Fruit fly (Drosophila melanogaster): ENCODE measurements around the gene CG5888.

Gene CG5888

DNA sequence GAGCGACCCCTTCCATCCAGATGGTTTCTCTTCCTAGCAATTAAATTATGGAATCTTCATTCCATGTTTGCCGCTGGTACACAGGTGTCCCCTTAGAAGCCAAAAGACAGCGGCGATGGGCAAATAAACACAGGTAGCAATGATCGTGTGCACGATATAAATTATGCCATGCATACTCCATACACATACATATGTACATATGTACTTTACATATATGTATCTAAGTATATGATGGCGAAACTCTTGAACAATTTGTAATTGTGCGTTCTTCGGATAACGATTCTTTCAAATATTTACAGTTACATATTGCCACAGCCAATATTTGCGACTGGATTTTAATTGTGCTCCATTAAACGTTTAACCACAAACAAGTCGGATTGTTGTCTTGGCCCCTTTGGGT lies 28.2 kb upstream of the CG5888 start (continued):
- peak; percentile 27 for TF ChIP-seq CG18619 (GFP tag; optimal IDR thresholded peaks at IDR 0.05)
- TF ChIP-seq CG12104 (GFP tag; optimal IDR thresholded peaks at IDR 0.05) = peak; percentile 31
- TF ChIP-seq CG12391 (tag; optimal IDR thresholded peaks at IDR 0.05) = peak; percentile 33
- TF ChIP-seq zen (tag; optimal IDR thresholded peaks at IDR 0.05) = peak; percentile 23
- TF ChIP-seq grau (tag; optimal IDR thresholded peaks at IDR 0.05) = peak; percentile 36
- peak; percentile 61 for TF ChIP-seq gem (tag; optimal IDR thresholded peaks at IDR 0.05)
- TF ChIP-seq NC2β (GFP tag; optimal IDR thresholded peaks at IDR 0.05) = no peak
- peak; percentile 12 for TF ChIP-seq CG1647 (GFP tag; optimal IDR thresholded peaks at IDR 0.05)
- TF ChIP-seq CG6254 (GFP tag; optimal IDR thresholded peaks at IDR 0.05) = no peak
- peak; percentile 57 for TF ChIP-seq PHDP (tag; optimal IDR thresholded peaks at IDR 0.05)
- no peak for TF ChIP-seq chn (GFP tag; optimal IDR thresholded peaks at IDR 0.05)
- peak; percentile 31 for TF ChIP-seq CG7745 (tag; optimal IDR thresholded peaks at IDR 0.05)
- peak; percentile 29 for TF ChIP-seq CG2875 (GFP tag; optimal IDR thresholded peaks at IDR 0.05)
- no peak for TF ChIP-seq CG3995 (GFP tag; optimal IDR thresholded peaks at IDR 0.05)
- peak; percentile 32 for TF ChIP-seq dmrt99B (tag; optimal IDR thresholded peaks at IDR 0.05)
- TF ChIP-seq CG12769 (tag; optimal IDR thresholded peaks at IDR 0.05) = peak; percentile 38
- TF ChIP-seq CG9727 (GFP tag; optimal IDR thresholded peaks at IDR 0.05) = peak; percentile 47
- TF ChIP-seq CG15479 (GFP tag; optimal IDR thresholded peaks at IDR 0.05) = peak; percentile 26
- TF ChIP-seq hth (optimal IDR thresholded peaks at IDR 0.05) = no peak
- TF ChIP-seq CG17361 (GFP tag; IDR thresholded peaks at IDR 0.05) = peak; percentile 63; the same call in 2 of the 3 replicates
- TF ChIP-seq CG1529 (GFP tag; optimal IDR thresholded peaks at IDR 0.05) = peak; percentile 16
- no peak for TF ChIP-seq yki (optimal IDR thresholded peaks at IDR 0.05)
- peak in 1 of 3 experiments; percentile 58 for TF ChIP-seq lola (GFP tag; optimal IDR thresholded peaks at IDR 0.05)
- peak; percentile 31 for TF ChIP-seq Camta (GFP tag; optimal IDR thresholded peaks at IDR 0.05)
- TF ChIP-seq CG12659 (GFP tag; optimal IDR thresholded peaks at IDR 0.05) = peak; percentile 14
- peak; percentile 32 for TF ChIP-seq trh (GFP tag; optimal IDR thresholded peaks at IDR 0.05)
- TF ChIP-seq CG8089 (GFP tag; optimal IDR thresholded peaks at IDR 0.05) = peak; percentile 37
- TF ChIP-seq CG10209 (GFP tag; optimal IDR thresholded peaks at IDR 0.05) = peak; percentile 53
- TF ChIP-seq hkb (optimal IDR thresholded peaks at IDR 0.05) = no peak
- peak; percentile 38; the same call in 1 of the 2 replicates for TF ChIP-seq hkb (GFP tag; IDR thresholded peaks at IDR 0.05)
- TF ChIP-seq D (optimal IDR thresholded peaks at IDR 0.05) = no peak
- TF ChIP-seq D (GFP tag; optimal IDR thresholded peaks at IDR 0.05) = peak; percentile 16
- peak; percentile 2 for TF ChIP-seq CG7987 (GFP tag; optimal IDR thresholded peaks at IDR 0.05)
- no peak for TF ChIP-seq slbo (GFP tag; IDR thresholded peaks at IDR 0.05)
- no peak for TF ChIP-seq HmgD (GFP tag; optimal IDR thresholded peaks at IDR 0.05)
- no peak for TF ChIP-seq slp2 (GFP tag; optimal IDR thresholded peaks at IDR 0.05)
- TF ChIP-seq CG8290 (GFP tag; optimal IDR thresholded peaks at IDR 0.05) = no peak
- TF ChIP-seq CG8290 (tag; optimal IDR thresholded peaks at IDR 0.05) = no peak
- peak; percentile 12 for TF ChIP-seq Hmr (GFP tag; optimal IDR thresholded peaks at IDR 0.05)
- TF ChIP-seq CG2202 (tag; optimal IDR thresholded peaks at IDR 0.05) = peak; percentile 70
- no peak for TF ChIP-seq ash1 (GFP tag; optimal IDR thresholded peaks at IDR 0.05)
- TF ChIP-seq CG10321 (GFP tag; IDR thresholded peaks at IDR 0.05) = no peak
- TF ChIP-seq Kr (GFP tag; optimal IDR thresholded peaks at IDR 0.05) = peak; percentile 33
- TF ChIP-seq CG6813 (GFP tag; optimal IDR thresholded peaks at IDR 0.05) = peak; percentile 58
- peak; percentile 34 for TF ChIP-seq CG1233 (GFP tag; optimal IDR thresholded peaks at IDR 0.05)
- peak; percentile 19 for TF ChIP-seq CG4424 (GFP tag; optimal IDR thresholded peaks at IDR 0.05)
- no peak for TF ChIP-seq cwo (GFP tag; optimal IDR thresholded peaks at IDR 0.05)
- TF ChIP-seq Mes4 (GFP tag; optimal IDR thresholded peaks at IDR 0.05) = peak; percentile 7
- TF ChIP-seq gsb-n (tag; optimal IDR thresholded peaks at IDR 0.05) = peak; percentile 45
- TF ChIP-seq nerfin-1 (tag; optimal IDR thresholded peaks at IDR 0.05) = peak; percentile 13
- TF ChIP-seq mirr (GFP tag; optimal IDR thresholded peaks at IDR 0.05) = no peak
- peak; percentile 26 for TF ChIP-seq fd64A (GFP tag; optimal IDR thresholded peaks at IDR 0.05)
